Fruit fly (Drosophila melanogaster): ENCODE measurements around the gene CecC.

The CecC gene

dm6 chr3R:30174160-30175002 lies 41.9 kb upstream of the CecC start, which contains the start of gene Mlc2:
Mlc2 (minus strand) TSS chr3R:30174551.
- no peak for TF ChIP-seq usp (GFP tag; optimal IDR thresholded peaks at IDR 0.05)
- no peak for TF ChIP-seq fru (GFP tag; optimal IDR thresholded peaks at IDR 0.05)
- TF ChIP-seq HLH106 (tag; optimal IDR thresholded peaks at IDR 0.05) = no peak
- no peak for TF ChIP-seq CG32264 (GFP tag; optimal IDR thresholded peaks at IDR 0.05)
- no peak for TF ChIP-seq Myc (optimal IDR thresholded peaks at IDR 0.05)
- TF ChIP-seq foxo (GFP tag; optimal IDR thresholded peaks at IDR 0.05) = no peak
- no peak for TF ChIP-seq dl (GFP tag; optimal IDR thresholded peaks at IDR 0.05; ENCODE audit: insufficient read depth in 1 of 2, partially characterized antibody in 2 of 2)
- no peak for TF ChIP-seq CG9705 (GFP tag; optimal IDR thresholded peaks at IDR 0.05)
- no peak for TF ChIP-seq tai (GFP tag; optimal IDR thresholded peaks at IDR 0.05)
- no peak for TF ChIP-seq pan (optimal IDR thresholded peaks at IDR 0.05)
- no peak for TF ChIP-seq Rel (GFP tag; optimal IDR thresholded peaks at IDR 0.05)
- TF ChIP-seq Rel (tag; optimal IDR thresholded peaks at IDR 0.05) = no peak
- TF ChIP-seq dsf (GFP tag; optimal IDR thresholded peaks at IDR 0.05; ENCODE audit: borderline replicate concordance) = no peak
- no peak for TF ChIP-seq jim (GFP tag; optimal IDR thresholded peaks at IDR 0.05)
- TF ChIP-seq Dfd (GFP tag; optimal IDR thresholded peaks at IDR 0.05) = no peak
- no peak for TF ChIP-seq psq (GFP tag; optimal IDR thresholded peaks at IDR 0.05)
- no peak for TF ChIP-seq h (GFP tag; optimal IDR thresholded peaks at IDR 0.05)

- TF ChIP-seq CG32264 (GFP tag; optimal IDR thresholded peaks at IDR 0.05) (no peak), Abd-B (GFP tag; optimal IDR thresholded peaks at IDR 0.05) (no peak)
These were observed 41.2 kb upstream of the CecC start for dm6 chr3R:30175045-30175589.

- no peak for TF ChIP-seq CG32264 (GFP tag; optimal IDR thresholded peaks at IDR 0.05)
- TF ChIP-seq woc (GFP tag; optimal IDR thresholded peaks at IDR 0.05) = no peak
- no peak for TF ChIP-seq Hr78 (GFP tag; optimal IDR thresholded peaks at IDR 0.05)
- TF ChIP-seq sage (GFP tag; optimal IDR thresholded peaks at IDR 0.05) = no peak
- no peak for TF ChIP-seq HLH106 (tag; optimal IDR thresholded peaks at IDR 0.05)
- TF ChIP-seq sv (GFP tag; optimal IDR thresholded peaks at IDR 0.05) = no peak
- TF ChIP-seq ey (GFP tag; optimal IDR thresholded peaks at IDR 0.05) = no peak
- no peak for TF ChIP-seq Myc (optimal IDR thresholded peaks at IDR 0.05)
- TF ChIP-seq GATAd (GFP tag; optimal IDR thresholded peaks at IDR 0.05) = no peak
- TF ChIP-seq OdsH (GFP tag; optimal IDR thresholded peaks at IDR 0.05) = no peak
- no peak for TF ChIP-seq psq (GFP tag; optimal IDR thresholded peaks at IDR 0.05)
- TF ChIP-seq Jra (GFP tag; optimal IDR thresholded peaks at IDR 0.05) = no peak
- no peak for TF ChIP-seq Rel (GFP tag; optimal IDR thresholded peaks at IDR 0.05)
- no peak for TF ChIP-seq Rel (tag; optimal IDR thresholded peaks at IDR 0.05)
- no peak for TF ChIP-seq dmrt93B (GFP tag; optimal IDR thresholded peaks at IDR 0.05)
- TF ChIP-seq jim (GFP tag; optimal IDR thresholded peaks at IDR 0.05) = no peak
- no peak for TF ChIP-seq Dif (GFP tag; optimal IDR thresholded peaks at IDR 0.05; ENCODE audit: partially characterized antibody)
- no peak for TF ChIP-seq lola (GFP tag; optimal IDR thresholded peaks at IDR 0.05)
- TF ChIP-seq dl (GFP tag; optimal IDR thresholded peaks at IDR 0.05; ENCODE audit: insufficient read depth in 1 of 2, partially characterized antibody in 2 of 2) = no peak
These were observed 40.0 kb upstream of the CecC start for dm6 chr3R:30176314-30176713.

- no peak for TF ChIP-seq tai (GFP tag; optimal IDR thresholded peaks at IDR 0.05)
- no peak for TF ChIP-seq Hr83 (GFP tag; optimal IDR thresholded peaks at IDR 0.05; ENCODE audit: poor library complexity, severe bottlenecking)
- TF ChIP-seq usp (GFP tag; optimal IDR thresholded peaks at IDR 0.05) = no peak
- TF ChIP-seq N (GFP tag; optimal IDR thresholded peaks at IDR 0.05) = no peak
- no peak for TF ChIP-seq GATAd (GFP tag; optimal IDR thresholded peaks at IDR 0.05)
- no peak for TF ChIP-seq Vsx2 (GFP tag; optimal IDR thresholded peaks at IDR 0.05; ENCODE audit: partially characterized antibody)
- TF ChIP-seq Dif (GFP tag; optimal IDR thresholded peaks at IDR 0.05; ENCODE audit: partially characterized antibody) = no peak
- TF ChIP-seq lola (GFP tag; optimal IDR thresholded peaks at IDR 0.05) = no peak
- no peak for TF ChIP-seq jim (GFP tag; optimal IDR thresholded peaks at IDR 0.05)
- TF ChIP-seq ey (GFP tag; optimal IDR thresholded peaks at IDR 0.05) = no peak
- no peak for TF ChIP-seq sv (GFP tag; optimal IDR thresholded peaks at IDR 0.05)
These were observed 38.8 kb upstream of the CecC start, which contains the start of the genes CG1983 and CG15530 for dm6 chr3R:30177494-30177893. CG1983 (minus strand) TSS chr3R:30177700. CG15530 (plus strand) TSS chr3R:30177877.
